Fruit fly (Drosophila melanogaster) whole organism, embryonic: ENCODE data around the gene dls.

ENCODE experiments used
- Aef1 ChIP-seq: fragments of 200-800 bp; sonication (Bioruptor generic); IDR thresholded peaks from 3 replicates; pipeline ENCODE4 v1.3.6; 2022; ENCODE audit warnings: missing biosample characterization, missing genetic modification characterization
- CG10147 ChIP-seq: fragments of 200-800 bp; sonication (Bioruptor generic); optimal IDR thresholded peaks from 2 replicates; lab custom pipeline; 2019; ENCODE audit warnings: missing biosample characterization, mild to moderate bottlenecking, missing genetic modification characterization, moderate library complexity
- CG10321 ChIP-seq: fragments of 200-800 bp; sonication (Bioruptor generic); IDR thresholded peaks from 2 replicates; pipeline ENCODE4 v1.3.6; 2022; ENCODE audit warnings: missing biosample characterization, missing genetic modification characterization
- CG10654 ChIP-seq: fragments of 200-800 bp; sonication (Bioruptor generic); optimal IDR thresholded peaks from 2 replicates; lab custom pipeline; 2016; ENCODE audit warnings: missing biosample characterization, missing genetic modification characterization
- CG12769 ChIP-seq: fragments of 200-800 bp; sonication (Bioruptor generic); optimal IDR thresholded peaks from 2 replicates; lab custom pipeline; 2019; ENCODE audit warnings: missing biosample characterization, mild to moderate bottlenecking, missing genetic modification characterization, moderate library complexity
- CG14667 ChIP-seq: fragments of 200-800 bp; sonication (Bioruptor generic); IDR thresholded peaks from 2 replicates; pipeline ENCODE4 v1.3.6; 2022; ENCODE audit warnings: missing biosample characterization, missing genetic modification characterization
- CG17361 ChIP-seq: fragments of 200-800 bp; sonication (Bioruptor generic); IDR thresholded peaks from 3 replicates; pipeline ENCODE4 v1.3.6; 2022; ENCODE audit warnings: missing biosample characterization, missing genetic modification characterization
- CG17612 ChIP-seq: fragments of 200-800 bp; sonication (Bioruptor generic); IDR thresholded peaks from 2 replicates; pipeline ENCODE4 v1.3.6; 2022; ENCODE audit warnings: missing biosample characterization, missing genetic modification characterization
- CG18619 ChIP-seq: fragments of 200-800 bp; sonication (Bioruptor generic); optimal IDR thresholded peaks from 3 replicates; lab custom pipeline; 2017; ENCODE audit warnings: missing biosample characterization, mild to moderate bottlenecking, missing genetic modification characterization
- CG31388 ChIP-seq: fragments of 200-800 bp; sonication (Bioruptor generic); optimal IDR thresholded peaks from 2 replicates; lab custom pipeline; 2016; ENCODE audit warnings: missing biosample characterization, missing genetic modification characterization
- CG32772 ChIP-seq: fragments of 200-800 bp; sonication (Bioruptor generic); IDR thresholded peaks from 2 replicates; pipeline ENCODE4 v1.3.6; 2022; ENCODE audit warnings: missing biosample characterization, missing genetic modification characterization
- CG3847 ChIP-seq: fragments of 200-800 bp; sonication (Bioruptor generic); IDR thresholded peaks from 2 replicates; pipeline ENCODE4 v1.3.6; 2022; ENCODE audit warnings: missing biosample characterization, missing genetic modification characterization
- CG4360 ChIP-seq: fragments of 200-800 bp; sonication (Bioruptor generic); IDR thresholded peaks from 2 replicates; pipeline ENCODE4 v1.3.6; 2022; ENCODE audit warnings: missing biosample characterization, missing genetic modification characterization
- CG4617 ChIP-seq: fragments of 200-800 bp; sonication (Bioruptor generic); optimal IDR thresholded peaks from 3 replicates; lab custom pipeline; 2016; ENCODE audit warnings: missing biosample characterization, missing genetic modification characterization, borderline replicate concordance
- CG5245 ChIP-seq: fragments of 200-800 bp; sonication (Bioruptor generic); optimal IDR thresholded peaks from 3 replicates; lab custom pipeline; 2016; ENCODE audit warnings: missing biosample characterization, missing genetic modification characterization
- CG6272 ChIP-seq: fragments of 200-800 bp; sonication (Bioruptor generic); IDR thresholded peaks from 2 replicates; pipeline ENCODE4 v1.3.6; 2022; ENCODE audit warnings: missing biosample characterization, missing genetic modification characterization
- CG9932 ChIP-seq: fragments of 200-800 bp; sonication (Bioruptor generic); IDR thresholded peaks from 2 replicates; pipeline ENCODE4 v1.3.6; 2022; ENCODE audit warnings: missing biosample characterization, missing genetic modification characterization
- CTCF ChIP-seq: fragments of 200-800 bp; sonication (Bioruptor generic); optimal IDR thresholded peaks from 2 replicates; lab custom pipeline; 2017; ENCODE audit warnings: missing biosample characterization, mild to moderate bottlenecking, missing genetic modification characterization, moderate library complexity
- Dbx ChIP-seq: fragments of 200-800 bp; sonication (Bioruptor generic); IDR thresholded peaks from 3 replicates; pipeline ENCODE4 v1.3.6; 2022; ENCODE audit warnings: missing biosample characterization, missing genetic modification characterization
- Dek ChIP-seq: fragments of 200-800 bp; sonication (Bioruptor generic); optimal IDR thresholded peaks from 3 replicates; lab custom pipeline; 2019; ENCODE audit warnings: missing biosample characterization, mild to moderate bottlenecking, missing genetic modification characterization, moderate library complexity
- E2f2 ChIP-seq: fragments of 200-800 bp; sonication (Bioruptor generic); IDR thresholded peaks from 2 replicates; pipeline ENCODE4 v1.3.6; 2022; ENCODE audit warnings: missing biosample characterization, missing genetic modification characterization
- H2.0 ChIP-seq: fragments of 200-800 bp; sonication (Bioruptor generic); IDR thresholded peaks from 2 replicates; pipeline ENCODE4 v1.3.6; 2022; ENCODE audit warnings: missing biosample characterization, missing genetic modification characterization
- HHEX ChIP-seq: fragments of 200-800 bp; sonication (Bioruptor generic); optimal IDR thresholded peaks from 3 replicates; lab custom pipeline; 2017; ENCODE audit warnings: missing biosample characterization, mild to moderate bottlenecking, missing genetic modification characterization, missing genetic modification reagents
- Hey ChIP-seq: fragments of 200-800 bp; sonication (Bioruptor generic); optimal IDR thresholded peaks from 3 replicates; lab custom pipeline; 2018; ENCODE audit warnings: missing biosample characterization, mild to moderate bottlenecking, missing genetic modification characterization
- HmgD ChIP-seq: fragments of 200-800 bp; sonication (Bioruptor generic); optimal IDR thresholded peaks from 3 replicates; lab custom pipeline; 2016; ENCODE audit warnings: missing biosample characterization, missing genetic modification characterization
- Hmx ChIP-seq: fragments of 200-800 bp; sonication (Bioruptor generic); optimal IDR thresholded peaks from 2 replicates; lab custom pipeline; 2016; ENCODE audit warnings: missing biosample characterization, missing genetic modification characterization
- Hr78 ChIP-seq, 2 experiments: fragments of 200-800 bp in 1 of 2; fragments of >200 bp in 1 of 2; sonication (Bioruptor generic) in 1 of 2; optimal IDR thresholded peaks; 2 replicates each; lab custom pipeline; 2017 to 2019; ENCODE audit warnings: missing biosample characterization in 2 of 2, missing genetic modification characterization in 2 of 2, mild to moderate bottlenecking in 1 of 2, moderate library complexity in 1 of 2
- MBD-R2 ChIP-seq: fragments of 200-800 bp; sonication (Bioruptor generic); IDR thresholded peaks from 2 replicates; pipeline ENCODE4 v1.3.6; 2022; ENCODE audit warnings: missing biosample characterization, missing genetic modification characterization
- Max ChIP-seq: fragments of 200-800 bp; sonication (Bioruptor generic); optimal IDR thresholded peaks from 2 replicates; lab custom pipeline; 2016; ENCODE audit warnings: missing biosample characterization, mild to moderate bottlenecking, missing genetic modification characterization
- Myb ChIP-seq: fragments of 200-800 bp; sonication (Bioruptor generic); optimal IDR thresholded peaks from 2 replicates; lab custom pipeline; 2016; ENCODE audit warnings: missing biosample characterization, missing genetic modification characterization
- Sry-β ChIP-seq: fragments of 200-800 bp; sonication (Bioruptor generic); optimal IDR thresholded peaks from 2 replicates; lab custom pipeline; 2018; ENCODE audit warnings: missing biosample characterization, mild to moderate bottlenecking, missing genetic modification characterization, moderate library complexity
- Vsx1 ChIP-seq: fragments of 200-800 bp; sonication (Bioruptor generic); optimal IDR thresholded peaks from 2 replicates; lab custom pipeline; 2017; ENCODE audit warnings: missing biosample characterization, mild to moderate bottlenecking, missing genetic modification characterization, missing genetic modification reagents
- YL-1 ChIP-seq: fragments of 200-800 bp; sonication (Bioruptor generic); optimal IDR thresholded peaks from 3 replicates; lab custom pipeline; 2017; ENCODE audit warnings: missing biosample characterization, mild to moderate bottlenecking, missing genetic modification characterization
- bsh ChIP-seq, 2 experiments: fragments of 200-800 bp; sonication (Bioruptor generic); optimal IDR thresholded peaks; 2 replicates each; lab custom pipeline; 2017 to 2018; ENCODE audit warnings: mild to moderate bottlenecking in 2 of 2, missing biosample characterization in 2 of 2, missing genetic modification characterization in 2 of 2, moderate library complexity in 1 of 2
- ci ChIP-seq: fragments of 200-800 bp; sonication (Bioruptor generic); IDR thresholded peaks from 3 replicates; pipeline ENCODE4 v1.3.6; 2022; ENCODE audit warnings: missing biosample characterization, missing genetic modification characterization
- croc ChIP-seq: fragments of 200-800 bp; sonication (Bioruptor generic); conservative IDR thresholded peaks from 3 replicates; pipeline ENCODE4 v1.3.6; 2022; ENCODE audit warnings: missing biosample characterization, missing genetic modification characterization
- ems ChIP-seq: fragments of 200-800 bp; sonication (Bioruptor generic); optimal IDR thresholded peaks from 3 replicates; lab custom pipeline; 2016; ENCODE audit warnings: missing biosample characterization, missing genetic modification characterization
- en ChIP-seq: fragments of 200-800 bp; sonication (Bioruptor generic); optimal IDR thresholded peaks from 2 replicates; lab custom pipeline; 2016; ENCODE audit warnings: missing biosample characterization, missing genetic modification characterization
- fd102C ChIP-seq: fragments of 200-800 bp; sonication (Bioruptor generic); optimal IDR thresholded peaks from 2 replicates; lab custom pipeline; 2018; ENCODE audit warnings: missing biosample characterization, mild to moderate bottlenecking, missing genetic modification characterization, moderate library complexity
- kni ChIP-seq: fragments of 200-800 bp; sonication (Bioruptor generic); optimal IDR thresholded peaks from 3 replicates; lab custom pipeline; 2017; ENCODE audit warnings: mild to moderate bottlenecking, missing biosample characterization, missing genetic modification reagents, missing genetic modification characterization
- lov ChIP-seq, 2 experiments: fragments of 200-800 bp in 1 of 2; fragments of >200 bp in 1 of 2; sonication (Bioruptor generic) in 1 of 2; IDR thresholded peaks in 1 of 2; optimal IDR thresholded peaks in 1 of 2; 2 replicates in 1 of 2; 3 replicates in 1 of 2; pipeline versions ENCODE4 v1.3.6 to Lab custom; 2017 to 2022; ENCODE audit warnings: missing biosample characterization in 1 of 2, missing genetic modification characterization in 1 of 2
- peb ChIP-seq: fragments of 200-800 bp; sonication (Bioruptor generic); IDR thresholded peaks from 2 replicates; pipeline ENCODE4 v1.3.6; 2022; ENCODE audit warnings: missing biosample characterization, missing genetic modification characterization
- pfk ChIP-seq: fragments of 200-800 bp; sonication (Bioruptor generic); optimal IDR thresholded peaks from 2 replicates; lab custom pipeline; 2018; ENCODE audit warnings: missing biosample characterization, mild to moderate bottlenecking, missing genetic modification characterization, moderate library complexity
- repo ChIP-seq: fragments of 200-800 bp; sonication (Bioruptor generic); optimal IDR thresholded peaks from 2 replicates; lab custom pipeline; 2016; ENCODE audit warnings: missing biosample characterization, missing genetic modification characterization
- ttk ChIP-seq: fragments of 200-800 bp; sonication (Bioruptor generic); IDR thresholded peaks from 2 replicates; pipeline ENCODE4 v2.1.2; 2022; ENCODE audit warnings: missing biosample characterization, missing genetic modification characterization
- tup ChIP-seq: fragments of 200-800 bp; sonication (Bioruptor generic); optimal IDR thresholded peaks from 2 replicates; lab custom pipeline; 2016; ENCODE audit warnings: missing biosample characterization, mild to moderate bottlenecking, missing genetic modification characterization, moderate library complexity
- usp ChIP-seq: fragments of >200 bp; optimal IDR thresholded peaks from 2 replicates; lab custom pipeline; 2017; ENCODE audit warnings: missing biosample characterization, missing genetic modification characterization

dls gene

dm6 chr3L:16164150-16165039 is 36.7 kb upstream of the dls start, which contains the start of gene CG5151 (continued):
- no peak for TF ChIP-seq fd102C (GFP tag; lab: Kevin White, UChicago)
- TF ChIP-seq Hr78 (GFP tag; optimal IDR thresholded peaks at IDR 0.05; lab: Kevin White, UChicago) = no peak
- TF ChIP-seq CG12769 = peak; percentile 19
- peak in 1 of 2 experiments; percentile 59 for TF ChIP-seq bsh (GFP tag; optimal IDR thresholded peaks at IDR 0.05; lab: Kevin White, UChicago)
- TF ChIP-seq Sry-β (GFP tag; lab: Kevin White, UChicago) = no peak
- TF ChIP-seq pfk = peak; percentile 93
- TF ChIP-seq CG3847 (GFP tag; lab: Robert Waterston, UW) = no peak
- TF ChIP-seq CG31388 = no peak
- peak; percentile 44; the same call in 1 of the 3 replicates for TF ChIP-seq CG17361 (GFP tag; lab: Robert Waterston, UW)
- TF ChIP-seq Myb (GFP tag; lab: Kevin White, UChicago) = no peak
- TF ChIP-seq ttk (GFP tag; lab: Robert Waterston, UW) = no peak
- no peak for TF ChIP-seq CG6272 (GFP tag; lab: Robert Waterston, UW)
- TF ChIP-seq CG4360 (GFP tag; lab: Robert Waterston, UW) = peak; percentile 87

dm6 chr3L:16165356-16166168 is 35.6 kb upstream of the dls start:
- TF ChIP-seq YL-1 (GFP tag; lab: Kevin White, UChicago) (no peak), tup (GFP tag; lab: Kevin White, UChicago) (no peak), CG32772 (GFP tag; lab: Robert Waterston, UW) (no peak; the same call in 1 of the 2 replicates), croc (GFP tag; lab: Robert Waterston, UW) (no peak), CG14667 (GFP tag; lab: Robert Waterston, UW) (no peak), CG10654 (no peak), HmgD (no peak), Max (GFP tag; lab: Kevin White, UChicago) (peak; percentile 0), H2.0 (GFP tag; lab: Robert Waterston, UW) (0 out of 2 replicates have a peak, but pooled peaks have one; percentile 28), CG17612 (GFP tag; lab: Robert Waterston, UW) (no peak), CTCF (GFP tag; lab: Kevin White, UChicago) (no peak), CG4617 (GFP tag; lab: Kevin White, UChicago) (no peak), Vsx1 (GFP tag; lab: Kevin White, UChicago) (no peak), CG9932 (peak; percentile 74), E2f2 (GFP tag; lab: Robert Waterston, UW) (no peak), HHEX (peak; percentile 8), CG18619 (GFP tag; lab: Kevin White, UChicago) (peak; percentile 22), MBD-R2 (GFP tag; lab: Robert Waterston, UW) (no peak), Dbx (GFP tag; lab: Robert Waterston, UW) (peak; percentile 62; the same call in 2 of the 3 replicates), ems (GFP tag; lab: Kevin White, UChicago) (no peak), ci (GFP tag; lab: Robert Waterston, UW) (no peak), repo (GFP tag; lab: Kevin White, UChicago) (no peak), CG10147 (GFP tag; lab: Kevin White, UChicago) (peak; percentile 68), en (no peak), peb (GFP tag; lab: Robert Waterston, UW) (no peak), kni (no peak), Hey (no peak), CG5245 (no peak), CG10321 (GFP tag; lab: Robert Waterston, UW) (no peak), Dek (peak; percentile 9), Hmx (GFP tag; lab: Kevin White, UChicago) (peak; percentile 10), usp (GFP tag; lab: Kevin White, UChicago) (no peak), Aef1 (GFP tag; lab: Robert Waterston, UW) (no peak), lov (optimal IDR thresholded peaks at IDR 0.05; lab: Kevin White, UChicago) (no peak), lov (GFP tag; IDR thresholded peaks at IDR 0.05; lab: Robert Waterston, UW) (no peak)
